Worm (Caenorhabditis elegans): ENCODE measurements around the gene pqn-75.

pqn-75 gene

ce11 chrIV:4082599-4082998, 10.5 kb downstream of the pqn-75 start:
- TF ChIP-seq dao-5 (tag; optimal IDR thresholded peaks at IDR 0.05) (no peak), him-1 (tag; optimal IDR thresholded peaks at IDR 0.05) (no peak), W03F9.2 (tag; optimal IDR thresholded peaks at IDR 0.05) (no peak)

ce11 chrIV:4083094-4083493, 11.0 kb downstream of the pqn-75 start:
- no peak for TF ChIP-seq dao-5 (tag; optimal IDR thresholded peaks at IDR 0.05)
- no peak for TF ChIP-seq W03F9.2 (tag; optimal IDR thresholded peaks at IDR 0.05)
- TF ChIP-seq him-1 (tag; optimal IDR thresholded peaks at IDR 0.05): no peak

- TF ChIP-seq dao-5 (tag; optimal IDR thresholded peaks at IDR 0.05) (no peak), him-1 (tag; optimal IDR thresholded peaks at IDR 0.05) (no peak), W03F9.2 (tag; optimal IDR thresholded peaks at IDR 0.05) (no peak)
Observed at ce11 chrIV:4084109-4084508, 12.0 kb downstream of the pqn-75 start, which contains the start of gene C35B1.5. Gene C35B1.5 (minus strand): TSS chrIV:4084209.

- TF ChIP-seq W03F9.2 (tag; optimal IDR thresholded peaks at IDR 0.05) (peak; percentile 2), dao-5 (tag; optimal IDR thresholded peaks at IDR 0.05) (no peak), him-1 (tag; optimal IDR thresholded peaks at IDR 0.05) (no peak)
Observed at ce11 chrIV:4085022-4085421, 12.9 kb downstream of the pqn-75 start.

- no peak for TF ChIP-seq dao-5 (tag; optimal IDR thresholded peaks at IDR 0.05)
- TF ChIP-seq W03F9.2 (tag; optimal IDR thresholded peaks at IDR 0.05): peak; percentile 23
Observed at ce11 chrIV:4085787-4086262, 13.7 kb downstream of the pqn-75 start, which contains the start of gene C35B1.2. Gene C35B1.2 (plus strand): TSS chrIV:4086212.

ce11 chrIV:4093087-4093486, 21.0 kb downstream of the pqn-75 start:
- TF ChIP-seq W03F9.2 (tag; optimal IDR thresholded peaks at IDR 0.05) (no peak), dao-5 (tag; optimal IDR thresholded peaks at IDR 0.05) (no peak), him-1 (tag; optimal IDR thresholded peaks at IDR 0.05) (peak; percentile 11)

- TF ChIP-seq him-1 (tag; optimal IDR thresholded peaks at IDR 0.05) (no peak), dao-5 (tag; optimal IDR thresholded peaks at IDR 0.05) (no peak), W03F9.2 (tag; optimal IDR thresholded peaks at IDR 0.05) (no peak)
Observed at ce11 chrIV:4094364-4094763, 22.2 kb downstream of the pqn-75 start.

ce11 chrIV:4096940-4097339, 24.8 kb downstream of the pqn-75 start:
- no peak for TF ChIP-seq dao-5 (tag; optimal IDR thresholded peaks at IDR 0.05)
- TF ChIP-seq W03F9.2 (tag; optimal IDR thresholded peaks at IDR 0.05): no peak
- TF ChIP-seq him-1 (tag; optimal IDR thresholded peaks at IDR 0.05): no peak

ce11 chrIV:4099773-4100172, 27.6 kb downstream of the pqn-75 start:
- TF ChIP-seq dao-5 (tag; optimal IDR thresholded peaks at IDR 0.05) (no peak), W03F9.2 (tag; optimal IDR thresholded peaks at IDR 0.05) (no peak), him-1 (tag; optimal IDR thresholded peaks at IDR 0.05) (no peak)

- TF ChIP-seq W03F9.2 (tag; optimal IDR thresholded peaks at IDR 0.05): no peak
- TF ChIP-seq him-1 (tag; optimal IDR thresholded peaks at IDR 0.05): no peak
- no peak for TF ChIP-seq dao-5 (tag; optimal IDR thresholded peaks at IDR 0.05)
Observed at ce11 chrIV:4102720-4103119, 30.6 kb downstream of the pqn-75 start, which contains the start of gene ubc-1. Gene ubc-1 (plus strand): TSS chrIV:4103020.

- TF ChIP-seq dao-5 (tag; optimal IDR thresholded peaks at IDR 0.05) (no peak), W03F9.2 (tag; optimal IDR thresholded peaks at IDR 0.05) (no peak), him-1 (tag; optimal IDR thresholded peaks at IDR 0.05) (no peak)
Observed at ce11 chrIV:4108767-4109166, 36.6 kb downstream of the pqn-75 start, which contains the start of gene C35B1.7. Gene C35B1.7 (plus strand): TSS chrIV:4109067.

ce11 chrIV:4112387-4112786, 40.3 kb downstream of the pqn-75 start, which contains the start of gene F49F1.14:
Gene F49F1.14 (minus strand): TSS chrIV:4112487.
- TF ChIP-seq W03F9.2 (tag; optimal IDR thresholded peaks at IDR 0.05): no peak
- no peak for TF ChIP-seq him-1 (tag; optimal IDR thresholded peaks at IDR 0.05)
- TF ChIP-seq dao-5 (tag; optimal IDR thresholded peaks at IDR 0.05): no peak

- TF ChIP-seq him-1 (tag; optimal IDR thresholded peaks at IDR 0.05) (no peak), dao-5 (tag; optimal IDR thresholded peaks at IDR 0.05) (no peak), W03F9.2 (tag; optimal IDR thresholded peaks at IDR 0.05) (no peak)
Observed at ce11 chrIV:4114526-4114925, 42.4 kb downstream of the pqn-75 start, which contains the start of gene F49F1.15. Gene F49F1.15 (minus strand): TSS chrIV:4114626.

- TF ChIP-seq him-1 (tag; optimal IDR thresholded peaks at IDR 0.05): no peak
- no peak for TF ChIP-seq W03F9.2 (tag; optimal IDR thresholded peaks at IDR 0.05)
- TF ChIP-seq dao-5 (tag; optimal IDR thresholded peaks at IDR 0.05): no peak
Observed at ce11 chrIV:4115634-4116033, 43.5 kb downstream of the pqn-75 start, which contains the start of the genes F49F1.4 and F49F1.2. Gene F49F1.4 (minus strand): TSS chrIV:4115734. Gene F49F1.2 (plus strand): TSS chrIV:4115943.

ce11 chrIV:4117432-4117831, 45.3 kb downstream of the pqn-75 start, which contains the start of gene drd-50:
Gene drd-50 (plus strand): TSS chrIV:4117732.
- no peak for TF ChIP-seq dao-5 (tag; optimal IDR thresholded peaks at IDR 0.05)
- no peak for TF ChIP-seq W03F9.2 (tag; optimal IDR thresholded peaks at IDR 0.05)
- TF ChIP-seq him-1 (tag; optimal IDR thresholded peaks at IDR 0.05): no peak

Data from whole organism, L4/young adult.